Worm (Caenorhabditis elegans): ENCODE measurements around the gene gtl-2.

DNA sequence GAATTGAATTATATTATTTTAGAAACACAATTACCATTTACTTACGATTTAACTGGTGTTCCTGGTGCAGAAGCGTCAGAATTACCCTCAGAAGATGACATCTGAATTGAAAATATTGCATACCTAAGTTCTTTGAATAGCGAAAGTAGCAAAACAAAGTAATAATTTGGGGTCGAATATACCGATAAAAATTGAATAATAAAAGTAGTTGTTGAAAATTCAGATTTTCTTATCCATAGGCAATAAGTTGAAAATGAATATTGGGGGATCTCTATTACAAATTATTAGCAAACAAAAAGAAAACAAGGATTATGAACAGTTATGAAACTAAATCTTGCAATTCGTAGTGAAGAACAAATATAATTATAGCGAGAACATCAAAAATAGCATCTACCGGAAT lies 56.0 kb downstream of the gtl-2 start, which contains the start of gene leo-1:
- TF ChIP-seq ztf-29 (GFP tag; IDR thresholded peaks at IDR 0.05) (no peak), cog-1 (tag; optimal IDR thresholded peaks at IDR 0.05) (no peak), klf-2 (GFP tag; conservative IDR thresholded peaks at IDR 0.05) (no peak), flt-1 (GFP tag; IDR thresholded peaks at IDR 0.05) (no peak), med-1 (GFP tag; optimal IDR thresholded peaks at IDR 0.05; ENCODE audit: insufficient read depth) (no peak), tab-1 (GFP tag; IDR thresholded peaks at IDR 0.05) (no peak)
